Fruit fly (Drosophila melanogaster) S2 (cell line): ENCODE results near the gene pb.

Experiments used
- CG8478 ChIP-seq: fragments of >200 bp; optimal IDR thresholded peaks from 2 replicates; lab custom pipeline; 2018
- CTCF ChIP-seq, 2 experiments: fragments of >200 bp; optimal IDR thresholded peaks; 2 replicates each; lab custom pipeline; 2018

DNA sequence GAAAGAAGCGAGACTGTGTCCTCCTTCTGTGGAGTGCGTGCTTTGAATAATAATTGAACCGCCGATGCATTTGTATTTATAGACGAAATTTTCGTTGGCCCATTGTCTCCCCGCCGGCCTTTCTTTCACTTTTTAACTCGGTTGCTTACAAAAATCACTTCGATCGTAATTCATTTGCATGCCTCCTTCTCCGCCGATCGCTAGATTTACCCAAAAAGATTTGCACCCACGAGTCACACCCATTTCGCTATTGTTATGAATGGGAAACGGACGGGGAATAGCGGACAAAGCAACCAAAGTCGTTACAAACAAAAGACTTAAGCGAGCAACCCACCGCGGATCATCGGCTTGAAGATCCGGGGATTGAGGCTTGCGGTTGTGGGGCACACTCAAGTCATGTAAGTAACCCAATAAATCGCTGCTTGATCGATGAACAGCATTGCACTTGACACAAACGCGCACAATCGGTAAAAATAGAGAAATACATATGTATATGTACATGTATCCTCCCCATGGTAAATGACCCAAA is 45.6 kb downstream of the pb start, which contains the start of gene Ccp84Ac:
- TF ChIP-seq CTCF (optimal IDR thresholded peaks at IDR 0.05; lab: Kevin White, UChicago) (no peak), CG8478 (lab: Kevin White, UChicago) (no peak)
